Fruit fly (Drosophila melanogaster): ENCODE results near the gene MAGE.

DNA sequence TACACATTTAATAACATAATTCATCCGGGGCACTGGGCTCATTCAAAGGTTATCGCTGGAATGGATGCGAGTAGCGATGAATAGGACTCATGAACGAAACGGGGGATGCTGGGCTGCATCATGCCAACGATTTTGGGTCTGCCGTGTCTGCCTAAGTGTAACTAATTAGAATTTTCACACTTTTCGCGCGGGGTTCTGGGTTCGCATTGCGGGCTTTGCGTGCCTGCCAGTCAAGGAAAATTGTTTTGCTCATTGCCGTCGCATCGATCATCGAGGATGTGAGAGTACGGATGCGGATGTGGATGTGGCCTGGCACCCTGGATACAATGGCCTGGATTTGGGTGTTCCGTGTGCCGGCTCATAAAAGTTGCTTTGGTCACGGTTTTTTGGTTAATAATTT is 16.9 kb downstream of the MAGE start:
- TF ChIP-seq Myc (optimal IDR thresholded peaks at IDR 0.05) (no peak), Sin3A (optimal IDR thresholded peaks at IDR 0.05) (no peak), insv (optimal IDR thresholded peaks at IDR 0.05) (no peak)

Measured in Kc167 (cell line).